Worm (Caenorhabditis elegans) whole organism, late embryonic: ENCODE data around the gene uso-1.

ENCODE experiments used
- ama-1 ChIP-seq: fragments of 150-350 bp; optimal IDR thresholded peaks from 2 replicates; lab custom pipeline; 2014
- ceh-2 ChIP-seq: sonication (generic microtip); optimal IDR thresholded peaks from 2 replicates; lab custom pipeline; 2016; ENCODE audit warnings: missing genotype, missing genetic modification characterization, missing compliant biosample characterization
- gmeb-2 ChIP-seq: sonication (generic microtip); optimal IDR thresholded peaks from 2 replicates; lab custom pipeline; 2016; ENCODE audit warnings: missing genetic modification characterization, inconsistent platforms, missing compliant biosample characterization
- hlh-6 ChIP-seq: sonication (generic microtip); optimal IDR thresholded peaks from 2 replicates; lab custom pipeline; 2016; ENCODE audit warnings: missing genotype, missing genetic modification characterization, missing compliant biosample characterization
- nfya-1 ChIP-seq: sonication (generic microtip); optimal IDR thresholded peaks from 2 replicates; lab custom pipeline; 2017; ENCODE audit warnings: missing genetic modification characterization, mild to moderate bottlenecking, missing compliant biosample characterization, antibody characterized with exemption, moderate library complexity
- pros-1 ChIP-seq: fragments of 150-350 bp; optimal IDR thresholded peaks from 2 replicates; lab custom pipeline; 2014; ENCODE audit warnings: missing biosample characterization, missing genetic modification reagents, missing genetic modification characterization
- sox-4 ChIP-seq: sonication (generic microtip); optimal IDR thresholded peaks from 2 replicates; lab custom pipeline; 2017; ENCODE audit warnings: mild to moderate bottlenecking, missing genetic modification characterization, inconsistent platforms, missing compliant biosample characterization

ce11 chrIV:13454698-13455097 lies at the start of gene uso-1:
- TF ChIP-seq hlh-6 (tag; lab: Kevin White, UChicago) (no peak), ama-1 (lab: Kevin White, UChicago) (no peak), ceh-2 (tag; lab: Kevin White, UChicago) (no peak), pros-1 (no peak), gmeb-2 (tag; lab: Kevin White, UChicago) (no peak), nfya-1 (tag; lab: Kevin White, UChicago) (no peak), sox-4 (tag; lab: Kevin White, UChicago) (no peak)
